Worm (Caenorhabditis elegans): ENCODE measurements around the gene srt-3.
"Not testable (repeated sequence)": the region's sequence is repeated elsewhere in the genome, so short reads cannot be mapped to it uniquely, and the experiment has no call there.

Gene srt-3

ce11 chrV:4215856-4216255 lies 44.1 kb downstream of the srt-3 start, which contains the start of gene H43I07.4:
Gene H43I07.4 (plus strand): TSS chrV:4216156.
- not testable (repeated sequence) for TF ChIP-seq zim-3 (tag; optimal IDR thresholded peaks at IDR 0.05); lin-35 (GFP tag; optimal IDR thresholded peaks at IDR 0.05); attf-5 (GFP tag; optimal IDR thresholded peaks at IDR 0.05)

- TF ChIP-seq die-1 (tag; optimal IDR thresholded peaks at IDR 0.05) (no peak), him-1 (tag; optimal IDR thresholded peaks at IDR 0.05) (no peak), madf-6 (GFP tag; IDR thresholded peaks at IDR 0.05) (no peak), bed-2 (GFP tag; IDR thresholded peaks at IDR 0.05) (no peak), hlh-26 (GFP tag; conservative IDR thresholded peaks at IDR 0.05) (no peak), ekl-4 (GFP tag; IDR thresholded peaks at IDR 0.05) (no peak), sea-2 (GFP tag; IDR thresholded peaks at IDR 0.05) (no peak), repo-1 (tag; optimal IDR thresholded peaks at IDR 0.05) (no peak), rec-8 (tag; optimal IDR thresholded peaks at IDR 0.05) (no peak)
Observed at ce11 chrV:4211521-4211920, 48.5 kb downstream of the srt-3 start.
